Fruit fly (Drosophila melanogaster) whole organism, embryonic: Measurements from ENCODE around the gene Son.

Experiments used
- B-H2 ChIP-seq: fragments of 200-800 bp; sonication (Bioruptor generic); optimal IDR thresholded peaks from 2 replicates; lab custom pipeline; 2018; ENCODE audit warnings: missing biosample characterization, mild to moderate bottlenecking, missing genetic modification characterization
- Blimp-1 ChIP-seq: fragments of 200-800 bp; sonication (Bioruptor generic); optimal IDR thresholded peaks from 3 replicates; lab custom pipeline; 2018; ENCODE audit warnings: missing biosample characterization, missing genetic modification characterization, mild to moderate bottlenecking, moderate library complexity, missing genetic modification reagents
- CG1024 ChIP-seq: fragments of 200-800 bp; sonication (Bioruptor generic); IDR thresholded peaks from 2 replicates; pipeline ENCODE4 v1.3.6; 2022; ENCODE audit warnings: missing biosample characterization, missing genetic modification characterization
- CG10565 ChIP-seq: fragments of 200-800 bp; sonication (Bioruptor generic); optimal IDR thresholded peaks from 3 replicates; lab custom pipeline; 2016; ENCODE audit warnings: missing biosample characterization, mild to moderate bottlenecking, missing genetic modification characterization
- CG11247 ChIP-seq: fragments of 200-800 bp; sonication (Bioruptor generic); IDR thresholded peaks from 2 replicates; pipeline ENCODE4 v1.3.6; 2022; ENCODE audit warnings: missing biosample characterization, missing genetic modification characterization
- CG11398 ChIP-seq: fragments of 200-800 bp; sonication (Bioruptor generic); optimal IDR thresholded peaks from 2 replicates; lab custom pipeline; 2016; ENCODE audit warnings: missing biosample characterization, missing genetic modification characterization
- CG12942 ChIP-seq: fragments of 200-800 bp; sonication (Bioruptor generic); optimal IDR thresholded peaks from 3 replicates; lab custom pipeline; 2016; ENCODE audit warnings: missing biosample characterization, missing genetic modification characterization
- CG13775 ChIP-seq: fragments of 200-800 bp; sonication (Bioruptor generic); optimal IDR thresholded peaks from 3 replicates; lab custom pipeline; 2017; ENCODE audit warnings: missing biosample characterization, mild to moderate bottlenecking, missing genetic modification characterization
- CG15514 ChIP-seq: fragments of 200-800 bp; sonication (Bioruptor generic); optimal IDR thresholded peaks from 3 replicates; lab custom pipeline; 2017; ENCODE audit warnings: missing biosample characterization, missing genetic modification characterization, mild to moderate bottlenecking, moderate library complexity, missing genetic modification reagents
- CG15696 ChIP-seq: fragments of 200-800 bp; sonication (Bioruptor generic); optimal IDR thresholded peaks from 2 replicates; lab custom pipeline; 2019; ENCODE audit warnings: missing biosample characterization, mild to moderate bottlenecking, missing genetic modification characterization, moderate library complexity
- CG1603 ChIP-seq: fragments of 200-800 bp; sonication (Bioruptor generic); optimal IDR thresholded peaks from 2 replicates; lab custom pipeline; 2019; ENCODE audit warnings: missing biosample characterization, mild to moderate bottlenecking, missing genetic modification characterization, moderate library complexity
- CG17912 ChIP-seq: fragments of 200-800 bp; sonication (Bioruptor generic); optimal IDR thresholded peaks from 2 replicates; lab custom pipeline; 2018; ENCODE audit warnings: missing biosample characterization, mild to moderate bottlenecking, missing genetic modification characterization
- CG34224 ChIP-seq: fragments of 200-800 bp; sonication (Bioruptor generic); IDR thresholded peaks from 3 replicates; pipeline ENCODE4 v1.3.6; 2022; ENCODE audit warnings: missing biosample characterization, missing genetic modification characterization; ENCODE audit not compliant: partially characterized antibody
- CG4404 ChIP-seq: fragments of 200-800 bp; sonication (Bioruptor generic); IDR thresholded peaks from 2 replicates; pipeline ENCODE4 v1.3.6; 2022; ENCODE audit warnings: missing biosample characterization, missing genetic modification characterization
- CG4617 ChIP-seq: fragments of 200-800 bp; sonication (Bioruptor generic); optimal IDR thresholded peaks from 3 replicates; lab custom pipeline; 2016; ENCODE audit warnings: missing biosample characterization, missing genetic modification characterization, borderline replicate concordance
- CG5245 ChIP-seq: fragments of 200-800 bp; sonication (Bioruptor generic); optimal IDR thresholded peaks from 3 replicates; lab custom pipeline; 2016; ENCODE audit warnings: missing biosample characterization, missing genetic modification characterization
- CG6175 ChIP-seq: fragments of 200-800 bp; sonication (Bioruptor generic); IDR thresholded peaks from 3 replicates; pipeline ENCODE4 v1.3.6; 2022; ENCODE audit warnings: missing biosample characterization, missing genetic modification characterization
- CG7556 ChIP-seq: fragments of 200-800 bp; sonication (Bioruptor generic); optimal IDR thresholded peaks from 2 replicates; lab custom pipeline; 2017; ENCODE audit warnings: missing biosample characterization, mild to moderate bottlenecking, missing genetic modification characterization
- CG7928 ChIP-seq: fragments of 200-800 bp; sonication (Bioruptor generic); optimal IDR thresholded peaks from 2 replicates; lab custom pipeline; 2017; ENCODE audit warnings: missing biosample characterization, mild to moderate bottlenecking, missing genetic modification characterization
- CG9727 ChIP-seq: fragments of 200-800 bp; sonication (Bioruptor generic); optimal IDR thresholded peaks from 3 replicates; lab custom pipeline; 2017; ENCODE audit warnings: missing biosample characterization, mild to moderate bottlenecking, missing genetic modification characterization
- HHEX ChIP-seq: fragments of 200-800 bp; sonication (Bioruptor generic); optimal IDR thresholded peaks from 3 replicates; lab custom pipeline; 2017; ENCODE audit warnings: missing biosample characterization, mild to moderate bottlenecking, missing genetic modification characterization, missing genetic modification reagents
- HLHmδ ChIP-seq: fragments of 200-800 bp; sonication (Bioruptor generic); optimal IDR thresholded peaks from 2 replicates; lab custom pipeline; 2018; ENCODE audit warnings: missing biosample characterization, mild to moderate bottlenecking, missing genetic modification characterization, moderate library complexity
- Hr78 ChIP-seq, 2 experiments: fragments of 200-800 bp in 1 of 2; fragments of >200 bp in 1 of 2; sonication (Bioruptor generic) in 1 of 2; optimal IDR thresholded peaks; 2 replicates each; lab custom pipeline; 2017 to 2019; ENCODE audit warnings: missing biosample characterization in 2 of 2, missing genetic modification characterization in 2 of 2, mild to moderate bottlenecking in 1 of 2, moderate library complexity in 1 of 2
- Lpt ChIP-seq: fragments of >200 bp; optimal IDR thresholded peaks from 2 replicates; lab custom pipeline; 2018; ENCODE audit warnings: missing biosample characterization, missing genetic modification characterization
- Neu2 ChIP-seq: fragments of 200-800 bp; sonication (Bioruptor generic); optimal IDR thresholded peaks from 3 replicates; lab custom pipeline; 2016; ENCODE audit warnings: missing biosample characterization, missing genetic modification characterization, borderline replicate concordance
- Poxn ChIP-seq: fragments of 200-800 bp; sonication (Bioruptor generic); IDR thresholded peaks from 2 replicates; pipeline ENCODE4 v1.3.6; 2022; ENCODE audit warnings: missing biosample characterization, missing genetic modification characterization
- YL-1 ChIP-seq: fragments of 200-800 bp; sonication (Bioruptor generic); optimal IDR thresholded peaks from 3 replicates; lab custom pipeline; 2017; ENCODE audit warnings: missing biosample characterization, mild to moderate bottlenecking, missing genetic modification characterization
- cas ChIP-seq: fragments of 200-800 bp; sonication (Bioruptor generic); IDR thresholded peaks from 2 replicates; pipeline ENCODE4 v1.3.6; 2022; ENCODE audit warnings: missing biosample characterization, missing genetic modification characterization
- chn ChIP-seq: fragments of 200-800 bp; sonication (Bioruptor generic); optimal IDR thresholded peaks from 2 replicates; lab custom pipeline; 2016; ENCODE audit warnings: missing biosample characterization, missing genetic modification characterization
- ci ChIP-seq: fragments of 200-800 bp; sonication (Bioruptor generic); IDR thresholded peaks from 3 replicates; pipeline ENCODE4 v1.3.6; 2022; ENCODE audit warnings: missing biosample characterization, missing genetic modification characterization
- crp ChIP-seq, 2 experiments: fragments of 200-800 bp; sonication (Bioruptor generic); optimal IDR thresholded peaks; 2 replicates in 1 of 2; 3 replicates in 1 of 2; lab custom pipeline; 2017; ENCODE audit warnings: missing biosample characterization in 2 of 2, missing genetic modification characterization in 2 of 2, mild to moderate bottlenecking in 1 of 2, moderate library complexity in 1 of 2
- gcm2 ChIP-seq: fragments of 200-800 bp; sonication (Bioruptor generic); optimal IDR thresholded peaks from 2 replicates; lab custom pipeline; 2016; ENCODE audit warnings: missing biosample characterization, missing genetic modification characterization
- inv ChIP-seq: fragments of 200-800 bp; sonication (Bioruptor generic); IDR thresholded peaks from 2 replicates; pipeline ENCODE4 v1.3.6; 2022; ENCODE audit warnings: missing biosample characterization, missing genetic modification characterization; ENCODE audit not compliant: partially characterized antibody
- kah ChIP-seq: fragments of 200-800 bp; sonication (Bioruptor generic); optimal IDR thresholded peaks from 2 replicates; lab custom pipeline; 2018; ENCODE audit warnings: missing biosample characterization, mild to moderate bottlenecking, missing genetic modification characterization
- nerfin-2 ChIP-seq: fragments of 200-800 bp; sonication (Bioruptor generic); IDR thresholded peaks from 2 replicates; pipeline ENCODE4 v1.3.6; 2022; ENCODE audit warnings: missing biosample characterization, missing genetic modification characterization; ENCODE audit not compliant: partially characterized antibody
- sisA ChIP-seq: fragments of 200-800 bp; sonication (Bioruptor generic); IDR thresholded peaks from 2 replicates; pipeline ENCODE4 v1.3.6; 2022; ENCODE audit warnings: missing biosample characterization, missing genetic modification characterization
- stwl ChIP-seq: fragments of 200-800 bp; sonication (Bioruptor generic); optimal IDR thresholded peaks from 3 replicates; lab custom pipeline; 2018; ENCODE audit warnings: missing biosample characterization, mild to moderate bottlenecking, missing genetic modification characterization, moderate library complexity
- tap ChIP-seq: fragments of 200-800 bp; optimal IDR thresholded peaks from 3 replicates; lab custom pipeline; 2019; ENCODE audit warnings: missing biosample characterization, mild to moderate bottlenecking, missing genetic modification characterization, moderate library complexity
- tin ChIP-seq: fragments of 200-800 bp; sonication (Bioruptor generic); optimal IDR thresholded peaks from 3 replicates; lab custom pipeline; 2016; ENCODE audit warnings: missing biosample characterization, missing genetic modification characterization
- wek ChIP-seq: fragments of 200-800 bp; sonication (Bioruptor generic); optimal IDR thresholded peaks from 3 replicates; lab custom pipeline; 2018; ENCODE audit warnings: missing biosample characterization, mild to moderate bottlenecking, missing genetic modification characterization, moderate library complexity
- zfh2 ChIP-seq: fragments of 200-800 bp; sonication (Bioruptor generic); optimal IDR thresholded peaks from 2 replicates; lab custom pipeline; 2016; ENCODE audit warnings: missing biosample characterization, missing genetic modification characterization

The Son gene

dm6 chr3R:9563240-9563992 lies 14.4 kb upstream of the Son start, which contains the start of the genes CG9393 and Vps45 (continued):
- TF ChIP-seq CG17912 (GFP tag; lab: Kevin White, UChicago) = peak; percentile 0
- TF ChIP-seq zfh2 = peak; percentile 79
- TF ChIP-seq cas = 0 out of 2 replicates have a peak, but pooled peaks have one; percentile 36
- TF ChIP-seq CG34224 (GFP tag; lab: Robert Waterston, UW) = peak; percentile 91
- TF ChIP-seq gcm2 = no peak
- TF ChIP-seq CG15696 (tag; lab: Kevin White, UChicago) = peak; percentile 60
- TF ChIP-seq CG4617 = peak; percentile 75
- no peak for TF ChIP-seq Blimp-1 (GFP tag; lab: Kevin White, UChicago)
- TF ChIP-seq CG12942 (GFP tag; lab: Kevin White, UChicago) = peak; percentile 61
- TF ChIP-seq CG10565 (GFP tag; lab: Kevin White, UChicago) = no peak
- peak; percentile 93 for TF ChIP-seq inv (GFP tag; lab: Robert Waterston, UW)
- no peak for TF ChIP-seq CG1024 (GFP tag; lab: Robert Waterston, UW)
- no peak for TF ChIP-seq ci (GFP tag; lab: Robert Waterston, UW)
- TF ChIP-seq CG7556 = peak; percentile 50
- TF ChIP-seq CG9727 (GFP tag; lab: Kevin White, UChicago) = peak; percentile 67
- TF ChIP-seq HLHmδ (GFP tag; lab: Kevin White, UChicago) = no peak
- peak; percentile 94 for TF ChIP-seq nerfin-2 (GFP tag; lab: Robert Waterston, UW)
- peak; percentile 33 for TF ChIP-seq CG11398
- TF ChIP-seq CG7928 (GFP tag; lab: Kevin White, UChicago) = peak; percentile 78
- TF ChIP-seq sisA (GFP tag; lab: Robert Waterston, UW) = peak; percentile 34; the same call in 1 of the 2 replicates
- peak; percentile 70 for TF ChIP-seq tin (GFP tag; lab: Kevin White, UChicago)
- TF ChIP-seq CG6175 (GFP tag; lab: Robert Waterston, UW) = no peak
- TF ChIP-seq CG13775 (GFP tag; lab: Kevin White, UChicago) = peak; percentile 68
- peak; percentile 83 for TF ChIP-seq chn (GFP tag; lab: Kevin White, UChicago)
- TF ChIP-seq, all 482 proteins: peak for 269

- TF ChIP-seq wek (GFP tag; lab: Kevin White, UChicago) (no peak), Neu2 (GFP tag; lab: Kevin White, UChicago) (no peak), CG4404 (GFP tag; lab: Robert Waterston, UW) (no peak), stwl (no peak), kah (GFP tag; lab: Kevin White, UChicago) (no peak), CG1603 (no peak), B-H2 (no peak), HHEX (GFP tag; lab: Kevin White, UChicago) (no peak), Poxn (no peak), tap (no peak), Hr78 (GFP tag; optimal IDR thresholded peaks at IDR 0.05; lab: Kevin White, UChicago) (no peak), Lpt (GFP tag; lab: Kevin White, UChicago) (no peak), CG5245 (GFP tag; lab: Kevin White, UChicago) (no peak), CG11247 (GFP tag; lab: Robert Waterston, UW) (no peak), CG15696 (tag; lab: Kevin White, UChicago) (no peak), YL-1 (GFP tag; lab: Kevin White, UChicago) (no peak), crp (GFP tag; optimal IDR thresholded peaks at IDR 0.05; lab: Kevin White, UChicago) (no peak), CG15514 (no peak)
Measured at dm6 chr3R:9565895-9566294, 11.9 kb upstream of the Son start, which contains the start of gene CG16789. Gene CG16789 (plus strand): TSS chr3R:9566195.
